Worm (Caenorhabditis elegans): ENCODE results near the gene F52D10.2.

DNA sequence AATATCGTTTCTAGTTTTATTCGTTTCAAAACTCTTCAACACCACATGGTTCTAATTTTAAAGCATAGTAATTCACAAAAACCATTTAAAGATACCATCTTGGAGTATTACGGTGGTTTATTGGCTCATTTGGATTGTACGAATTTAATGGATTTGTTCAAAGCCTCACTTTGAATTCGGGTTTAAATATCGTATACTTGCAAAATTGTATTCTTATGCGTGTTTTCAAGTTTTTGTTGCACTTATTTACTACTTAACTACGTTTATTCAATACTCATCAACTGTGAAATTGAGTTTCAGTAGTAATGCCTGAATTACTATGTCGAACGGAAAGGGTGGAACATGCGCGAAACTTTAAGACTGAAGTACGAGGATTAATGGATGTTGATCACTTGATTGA is 6.1 kb downstream of the F52D10.2 start, which contains the start of gene abts-2:
- no peak for TF ChIP-seq ztf-25 (GFP tag; IDR thresholded peaks at IDR 0.05)
- no peak for TF ChIP-seq snpc-3.4 (tag; optimal IDR thresholded peaks at IDR 0.05)
- no peak for TF ChIP-seq unc-62 (GFP tag; optimal IDR thresholded peaks at IDR 0.05)
- TF ChIP-seq nhr-179 (tag; optimal IDR thresholded peaks at IDR 0.05): no peak
- TF ChIP-seq T26A5.8 (tag; optimal IDR thresholded peaks at IDR 0.05): no peak
- no peak for TF ChIP-seq hsf-1 (GFP tag; IDR thresholded peaks at IDR 0.05)
- TF ChIP-seq efl-1 (GFP tag; optimal IDR thresholded peaks at IDR 0.05): no peak
